Fruit fly (Drosophila melanogaster) Kc167 (cell line): ENCODE data around the gene XRCC1.

ENCODE experiments used
- Myc ChIP-seq: fragments of >200 bp; optimal IDR thresholded peaks from 2 replicates; lab custom pipeline; 2017; ENCODE audit warnings: missing external identifiers
- Sin3A ChIP-seq: fragments of >200 bp; optimal IDR thresholded peaks from 2 replicates; lab custom pipeline; 2018; ENCODE audit warnings: missing external identifiers
- h ChIP-seq: fragments of >200 bp; optimal IDR thresholded peaks from 3 replicates; lab custom pipeline; 2018; ENCODE audit warnings: missing external identifiers
- insv ChIP-seq: fragments of >200 bp; optimal IDR thresholded peaks from 3 replicates; lab custom pipeline; 2018; ENCODE audit warnings: missing external identifiers
- psq ChIP-seq: fragments of >200 bp; optimal IDR thresholded peaks from 2 replicates; lab custom pipeline; 2017; ENCODE audit warnings: missing external identifiers
- ttk ChIP-seq: sonication (Bioruptor generic); optimal IDR thresholded peaks from 2 replicates; lab custom pipeline; 2017; ENCODE audit warnings: missing external identifiers

DNA sequence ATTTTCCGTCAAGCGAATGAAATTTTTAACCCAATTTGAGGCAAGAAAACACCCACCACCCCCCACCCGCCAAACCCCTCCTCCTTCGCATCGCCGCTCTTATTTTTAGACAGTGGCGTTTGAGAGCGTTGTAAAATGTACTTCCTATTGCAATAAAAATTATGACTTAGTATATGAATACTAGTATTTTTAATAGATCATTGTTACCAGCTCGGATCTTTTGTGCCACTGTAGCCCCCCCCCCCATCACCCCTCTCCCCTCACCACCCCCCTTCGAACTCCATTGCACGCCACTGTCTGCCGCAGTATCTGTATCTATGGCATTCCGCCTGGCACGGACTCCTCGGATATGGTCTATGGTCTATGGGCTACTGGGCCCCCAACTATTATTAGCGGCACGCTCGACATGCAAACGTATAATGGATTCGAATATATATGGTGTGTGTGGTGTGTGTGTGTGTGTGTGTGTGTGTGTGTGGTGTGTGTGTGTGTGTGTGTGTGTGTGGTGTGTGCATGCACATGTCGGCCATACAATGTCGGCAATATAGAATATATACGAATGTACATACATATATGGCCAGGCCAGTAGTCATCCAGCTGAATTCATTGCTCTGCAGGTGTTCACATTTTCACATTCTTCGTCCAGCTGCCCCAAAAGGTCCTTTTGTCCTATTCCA is 20.4 kb downstream of the XRCC1 start:
- no peak for TF ChIP-seq insv (lab: Kevin White, UChicago)
- TF ChIP-seq h (lab: Kevin White, UChicago) = no peak
- no peak for TF ChIP-seq Myc (lab: Kevin White, UChicago)
- no peak for TF ChIP-seq psq (lab: Kevin White, UChicago)
- TF ChIP-seq ttk (lab: Kevin White, UChicago) = no peak
- no peak for TF ChIP-seq Sin3A (lab: Kevin White, UChicago)
